Fruit fly (Drosophila melanogaster): Measurements from ENCODE around the gene cad.

cad gene

DNA sequence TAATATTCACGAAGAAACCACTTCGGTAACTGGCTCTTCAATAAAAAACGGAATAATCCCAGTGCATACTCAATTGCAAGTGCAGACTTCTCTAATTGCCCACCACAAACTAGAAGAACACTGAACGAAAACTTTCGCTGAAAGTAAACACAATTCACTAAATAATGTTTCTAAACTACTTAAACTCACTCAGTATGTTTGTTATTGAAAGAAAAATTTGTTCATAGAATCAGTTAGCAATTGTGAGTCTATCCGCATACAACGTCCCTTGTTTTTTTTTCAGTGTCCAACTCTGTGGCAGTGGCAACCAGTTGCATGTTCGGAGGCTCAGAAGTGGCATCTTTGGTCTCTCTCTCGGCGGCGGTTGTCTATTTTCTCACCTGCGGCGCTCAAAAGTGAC lies 49.1 kb upstream of the cad start (continued):
- no peak for TF ChIP-seq ato (GFP tag; IDR thresholded peaks at IDR 0.05; ENCODE audit: partially characterized antibody)
- peak; percentile 33; the same call in 1 of the 2 replicates for TF ChIP-seq sisA (GFP tag; IDR thresholded peaks at IDR 0.05)
- TF ChIP-seq sc (optimal IDR thresholded peaks at IDR 0.05), result no peak
- TF ChIP-seq sc (GFP tag; optimal IDR thresholded peaks at IDR 0.05), result no peak
- TF ChIP-seq CTCF (GFP tag; optimal IDR thresholded peaks at IDR 0.05), result no peak
- peak; percentile 20 for TF ChIP-seq pnt (GFP tag; optimal IDR thresholded peaks at IDR 0.05)
- peak; percentile 60 for TF ChIP-seq Xrp1 (GFP tag; IDR thresholded peaks at IDR 0.05)
- no peak for TF ChIP-seq CG14441 (GFP tag; IDR thresholded peaks at IDR 0.05)
- TF ChIP-seq CG6272 (GFP tag; IDR thresholded peaks at IDR 0.05), result no peak
- TF ChIP-seq CG9727 (GFP tag; optimal IDR thresholded peaks at IDR 0.05), result peak; percentile 17
- peak; percentile 32 for TF ChIP-seq CG8388 (GFP tag; optimal IDR thresholded peaks at IDR 0.05)
- no peak for TF ChIP-seq Med (GFP tag)
- TF ChIP-seq CG3407 (GFP tag; optimal IDR thresholded peaks at IDR 0.05), result no peak
- TF ChIP-seq Optix (GFP tag; IDR thresholded peaks at IDR 0.05), result no peak
- TF ChIP-seq vvl (GFP tag; IDR thresholded peaks at IDR 0.05), result 0 out of 2 replicates have a peak, but pooled peaks have one; percentile 44
- no peak for TF ChIP-seq Gsc (GFP tag; IDR thresholded peaks at IDR 0.05)
- TF ChIP-seq CG9817 (tag; optimal IDR thresholded peaks at IDR 0.05), result no peak
- TF ChIP-seq CG8765 (GFP tag; IDR thresholded peaks at IDR 0.05), result 0 out of 2 replicates have a peak, but pooled peaks have one; percentile 32
- peak; percentile 2 for TF ChIP-seq CG9609 (GFP tag; optimal IDR thresholded peaks at IDR 0.05)
- peak; percentile 40 for TF ChIP-seq CG10979 (tag; optimal IDR thresholded peaks at IDR 0.05)
- TF ChIP-seq ap (GFP tag; IDR thresholded peaks at IDR 0.05), result no peak
- TF ChIP-seq Chrac-16 (GFP tag; optimal IDR thresholded peaks at IDR 0.05), result no peak
- TF ChIP-seq H15 (GFP tag; IDR thresholded peaks at IDR 0.05), result no peak
- TF ChIP-seq chif (GFP tag; optimal IDR thresholded peaks at IDR 0.05), result peak; percentile 17 to 21
- peak; percentile 22 for TF ChIP-seq fd96Cb (tag; optimal IDR thresholded peaks at IDR 0.05)
- no peak for TF ChIP-seq Atf-2 (GFP tag; optimal IDR thresholded peaks at IDR 0.05)
- TF ChIP-seq CG10274 (GFP tag; optimal IDR thresholded peaks at IDR 0.05), result no peak
- TF ChIP-seq jing (GFP tag; optimal IDR thresholded peaks at IDR 0.05), result no peak
- no peak for TF ChIP-seq Meics (GFP tag; optimal IDR thresholded peaks at IDR 0.05)
- TF ChIP-seq CG18262 (tag; optimal IDR thresholded peaks at IDR 0.05), result no peak
- no peak for TF ChIP-seq Hr78 (GFP tag; optimal IDR thresholded peaks at IDR 0.05)
- no peak for TF ChIP-seq CG13123 (GFP tag; optimal IDR thresholded peaks at IDR 0.05)
- no peak for TF ChIP-seq CG12391 (tag; optimal IDR thresholded peaks at IDR 0.05)
- TF ChIP-seq so (GFP tag; IDR thresholded peaks at IDR 0.05), result no peak
- no peak for TF ChIP-seq Sin3A (optimal IDR thresholded peaks at IDR 0.05)
- no peak for TF ChIP-seq CG18619 (GFP tag; optimal IDR thresholded peaks at IDR 0.05)
- TF ChIP-seq pros (GFP tag; optimal IDR thresholded peaks at IDR 0.05), result no peak
- peak; percentile 39 for TF ChIP-seq sens (GFP tag)
- TF ChIP-seq CG32772 (GFP tag; IDR thresholded peaks at IDR 0.05), result 0 out of 2 replicates have a peak, but pooled peaks have one; percentile 52
- no peak for TF ChIP-seq E2f1 (GFP tag; IDR thresholded peaks at IDR 0.05)
- no peak for TF ChIP-seq CG12744 (GFP tag; optimal IDR thresholded peaks at IDR 0.05)
- TF ChIP-seq CG17328 (GFP tag; IDR thresholded peaks at IDR 0.05), result peak; percentile 12; the same call in 1 of the 2 replicates
- peak; percentile 34 for TF ChIP-seq Ets65A (GFP tag)
- TF ChIP-seq NK7.1 (GFP tag; optimal IDR thresholded peaks at IDR 0.05), result no peak
- peak; percentile 39 for TF ChIP-seq Blimp-1 (GFP tag; optimal IDR thresholded peaks at IDR 0.05)
- TF ChIP-seq ranshi (GFP tag; IDR thresholded peaks at IDR 0.05), result no peak
- TF ChIP-seq sr (GFP tag; IDR thresholded peaks at IDR 0.05), result no peak
- TF ChIP-seq exex (tag; optimal IDR thresholded peaks at IDR 0.05), result no peak
- TF ChIP-seq CG4820 (GFP tag; optimal IDR thresholded peaks at IDR 0.05), result peak; percentile 23
- no peak for TF ChIP-seq cas (GFP tag; IDR thresholded peaks at IDR 0.05)
- TF ChIP-seq dmrt11E (tag; optimal IDR thresholded peaks at IDR 0.05), result peak; percentile 49
- no peak for TF ChIP-seq Tbp (GFP tag; optimal IDR thresholded peaks at IDR 0.05)
- TF ChIP-seq Dip2 (GFP tag; IDR thresholded peaks at IDR 0.05), result no peak
- no peak for TF ChIP-seq chinmo (GFP tag; IDR thresholded peaks at IDR 0.05; ENCODE audit: partially characterized antibody)

Data from whole organism, embryonic.